Fruit fly (Drosophila melanogaster) whole organism, embryonic: ENCODE measurements around the gene CG13694.

Experiments used
- C15 ChIP-seq: fragments of 200-800 bp; sonication (Bioruptor generic); IDR thresholded peaks from 3 replicates; pipeline ENCODE4 v1.3.6; 2022; ENCODE audit warnings: missing biosample characterization, missing genetic modification characterization
- CG10565 ChIP-seq: fragments of 200-800 bp; sonication (Bioruptor generic); optimal IDR thresholded peaks from 3 replicates; lab custom pipeline; 2016; ENCODE audit warnings: missing biosample characterization, mild to moderate bottlenecking, missing genetic modification characterization
- CG6791 ChIP-seq: fragments of 200-800 bp; sonication (Bioruptor generic); IDR thresholded peaks from 3 replicates; pipeline ENCODE4 v1.3.6; 2022; ENCODE audit warnings: missing biosample characterization, missing genetic modification characterization; ENCODE audit not compliant: partially characterized antibody
- Jarid2 ChIP-seq: fragments of 200-800 bp; sonication (Bioruptor generic); optimal IDR thresholded peaks from 3 replicates; lab custom pipeline; 2017; ENCODE audit warnings: mild to moderate bottlenecking, missing biosample characterization, missing genetic modification reagents, missing genetic modification characterization
- Lpt ChIP-seq: fragments of >200 bp; optimal IDR thresholded peaks from 2 replicates; lab custom pipeline; 2018; ENCODE audit warnings: missing biosample characterization, missing genetic modification characterization
- Mrtf ChIP-seq: fragments of 200-800 bp; sonication (Bioruptor generic); IDR thresholded peaks from 3 replicates; pipeline ENCODE4 v1.3.6; 2022; ENCODE audit warnings: missing biosample characterization, missing genetic modification characterization
- Oaz ChIP-seq: fragments of 200-800 bp; sonication (Bioruptor generic); IDR thresholded peaks from 2 replicates; pipeline ENCODE4 v1.3.6; 2022; ENCODE audit warnings: missing biosample characterization, missing genetic modification characterization
- ci ChIP-seq: fragments of 200-800 bp; sonication (Bioruptor generic); IDR thresholded peaks from 3 replicates; pipeline ENCODE4 v1.3.6; 2022; ENCODE audit warnings: missing biosample characterization, missing genetic modification characterization
- grn ChIP-seq: fragments of 200-800 bp; sonication (Bioruptor generic); optimal IDR thresholded peaks from 3 replicates; lab custom pipeline; 2017; ENCODE audit warnings: missing biosample characterization, missing genetic modification characterization
- trh ChIP-seq: fragments of 200-800 bp; sonication (Bioruptor generic); optimal IDR thresholded peaks from 2 replicates; lab custom pipeline; 2016; ENCODE audit warnings: missing biosample characterization, missing genetic modification characterization

DNA sequence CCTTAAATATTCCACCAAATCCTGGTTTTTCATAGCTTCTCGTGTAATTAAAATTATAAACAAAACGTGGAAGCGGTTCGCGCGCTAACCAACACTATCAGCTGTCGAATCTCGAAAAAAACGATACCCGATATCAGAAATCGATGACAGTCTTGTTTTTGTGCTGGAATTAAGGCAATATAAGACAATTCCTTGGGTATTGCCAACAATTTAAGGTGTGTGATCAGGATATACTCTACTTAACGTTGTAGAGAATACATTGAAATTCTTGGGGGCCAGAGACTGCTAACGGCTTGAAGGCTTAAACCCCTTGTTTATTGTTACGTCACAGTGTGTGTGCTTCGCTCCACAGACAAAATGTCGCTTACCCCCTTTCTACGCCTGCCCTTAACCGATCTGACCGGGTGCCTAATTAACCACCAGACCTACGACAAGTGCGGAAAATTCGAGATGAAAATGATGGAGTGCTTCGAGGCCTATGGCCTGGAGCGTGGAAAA lies 39.0 kb upstream of the CG13694 start, which contains the start of gene Pus10:
- TF ChIP-seq grn (GFP tag; lab: Kevin White, UChicago) (no peak), CG10565 (GFP tag; lab: Kevin White, UChicago) (no peak), C15 (GFP tag; lab: Robert Waterston, UW) (no peak), ci (GFP tag; lab: Robert Waterston, UW) (no peak), Mrtf (GFP tag; lab: Robert Waterston, UW) (no peak), trh (GFP tag; lab: Kevin White, UChicago) (no peak), Lpt (GFP tag; lab: Kevin White, UChicago) (no peak), Jarid2 (no peak), Oaz (GFP tag; lab: Robert Waterston, UW) (no peak), CG6791 (no peak)
